Fruit fly (Drosophila melanogaster): ENCODE measurements around the gene tbrd-1.
"Not testable (repeated sequence)": the region's sequence is repeated elsewhere in the genome, so short reads cannot be mapped to it uniquely, and the experiment has no call there.

dm6 chr3R:23859365-23859804 is 34.0 kb downstream of the tbrd-1 start:
- TF ChIP-seq CG7101 (tag; optimal IDR thresholded peaks at IDR 0.05) (peak; percentile 16), Mnt (GFP tag; optimal IDR thresholded peaks at IDR 0.05) (peak; percentile 60), Crg-1 (GFP tag; optimal IDR thresholded peaks at IDR 0.05) (peak; percentile 70), pad (GFP tag; optimal IDR thresholded peaks at IDR 0.05) (peak; percentile 43), Hr96 (GFP tag; optimal IDR thresholded peaks at IDR 0.05) (peak; percentile 67), CG1620 (GFP tag; optimal IDR thresholded peaks at IDR 0.05) (peak; percentile 69), tj (GFP tag; optimal IDR thresholded peaks at IDR 0.05) (peak; percentile 25), bab1 (GFP tag; optimal IDR thresholded peaks at IDR 0.05) (peak; percentile 35)
- not testable (repeated sequence) for TF ChIP-seq cnc (optimal IDR thresholded peaks at IDR 0.05); CG14711 (tag; optimal IDR thresholded peaks at IDR 0.05); CG33017 (tag; optimal IDR thresholded peaks at IDR 0.05); kay (GFP tag; ENCODE audit: borderline replicate concordance); CG12768 (GFP tag; optimal IDR thresholded peaks at IDR 0.05)

All from whole organism, adult.